Fruit fly (Drosophila melanogaster): ENCODE measurements around the gene CG4364.

- no peak for TF ChIP-seq CTCF (optimal IDR thresholded peaks at IDR 0.05)
- TF ChIP-seq CG8478 (optimal IDR thresholded peaks at IDR 0.05): no peak
These were observed 25.1 kb downstream of the CG4364 start for dm6 chr2L:9685993-9686392.

Data from S2 (cell line).